Worm (Caenorhabditis elegans) whole organism, young adult: ENCODE data around the gene fbxc-54.
A peak's percentile ranks its signal among the peaks of the same experiment; 100 is the strongest.

Source experiments
- B0336.3 ChIP-seq: fragments of 200-800 bp; sonication (Bioruptor generic); IDR thresholded peaks from 2 replicates; pipeline ENCODE4 v1.3.6; 2022; ENCODE audit warnings: missing genetic modification characterization, missing compliant biosample characterization
- C17E4.6 ChIP-seq: fragments of 200-800 bp; sonication (Bioruptor generic); IDR thresholded peaks from 2 replicates; pipeline ENCODE4 v1.3.6; 2022; ENCODE audit warnings: missing genetic modification reagents, missing genetic modification characterization, missing compliant biosample characterization
- F10E7.11 ChIP-seq: sonication (generic microtip); optimal IDR thresholded peaks from 2 replicates; lab custom pipeline; 2017; ENCODE audit warnings: mild to moderate bottlenecking, missing genetic modification characterization, moderate library complexity, missing compliant biosample characterization
- F23B12.7 ChIP-seq: sonication (generic microtip); optimal IDR thresholded peaks from 2 replicates; lab custom pipeline; 2017; ENCODE audit warnings: missing genetic modification characterization, mild to moderate bottlenecking, missing compliant biosample characterization, antibody characterized with exemption, moderate library complexity; ENCODE audit not compliant: insufficient read depth
- T07F8.4 ChIP-seq: sonication (generic microtip); optimal IDR thresholded peaks from 2 replicates; lab custom pipeline; 2016; ENCODE audit warnings: mild to moderate bottlenecking, missing genetic modification characterization, moderate library complexity, missing compliant biosample characterization
- attf-3 ChIP-seq: fragments of 200-800 bp; sonication (Bioruptor generic); conservative IDR thresholded peaks from 2 replicates; pipeline ENCODE4 v1.3.6; 2022; ENCODE audit warnings: missing genetic modification reagents, missing genetic modification characterization, missing compliant biosample characterization
- ccch-3 ChIP-seq: fragments of 200-800 bp; sonication (Bioruptor generic); optimal IDR thresholded peaks from 2 replicates; lab custom pipeline; 2018; ENCODE audit warnings: mild to moderate bottlenecking, missing genetic modification characterization, missing compliant biosample characterization
- ceh-40 ChIP-seq: fragments of 200-800 bp; sonication (Bioruptor generic); IDR thresholded peaks from 2 replicates; pipeline ENCODE4 v1.3.6; 2022; ENCODE audit warnings: missing genetic modification characterization, missing compliant biosample characterization
- chd-7 ChIP-seq: sonication (generic microtip); optimal IDR thresholded peaks from 2 replicates; lab custom pipeline; 2016; ENCODE audit warnings: mild to moderate bottlenecking, missing genetic modification characterization, moderate library complexity, missing compliant biosample characterization
- dpff-1 ChIP-seq: sonication (generic microtip); optimal IDR thresholded peaks from 2 replicates; lab custom pipeline; 2017; ENCODE audit warnings: mild to moderate bottlenecking, missing genetic modification characterization, missing compliant biosample characterization
- dpl-1 ChIP-seq: fragments of 150-350 bp; optimal IDR thresholded peaks from 2 replicates; lab custom pipeline; 2014; ENCODE audit warnings: missing biosample characterization, missing genetic modification reagents, missing genetic modification characterization
- efl-1 ChIP-seq: fragments of 150-350 bp; optimal IDR thresholded peaks from 2 replicates; lab custom pipeline; 2014; ENCODE audit warnings: missing biosample characterization, missing genetic modification reagents, missing genetic modification characterization
- egl-44 ChIP-seq: fragments of 200-800 bp; sonication (Bioruptor generic); IDR thresholded peaks from 2 replicates; pipeline ENCODE4 v1.3.6; 2022; ENCODE audit warnings: missing genetic modification reagents, missing genetic modification characterization, missing compliant biosample characterization
- egrh-3 ChIP-seq: fragments of 200-800 bp; sonication (Bioruptor generic); IDR thresholded peaks from 2 replicates; pipeline ENCODE4 v1.3.6; 2022; ENCODE audit warnings: missing genetic modification reagents, missing genetic modification characterization, missing compliant biosample characterization
- ekl-4 ChIP-seq: fragments of 200-800 bp; sonication (Bioruptor generic); IDR thresholded peaks from 2 replicates; pipeline ENCODE4 v1.3.6; 2022; ENCODE audit warnings: missing genetic modification reagents, missing genetic modification characterization, missing compliant biosample characterization
- him-1 ChIP-seq: sonication (generic microtip); optimal IDR thresholded peaks from 2 replicates; lab custom pipeline; 2016; ENCODE audit warnings: missing genotype, missing genetic modification reagents, missing genetic modification characterization, missing compliant biosample characterization
- hlh-12 ChIP-seq: sonication (generic microtip); optimal IDR thresholded peaks from 2 replicates; lab custom pipeline; 2016; ENCODE audit warnings: missing genetic modification characterization, missing compliant biosample characterization
- hmg-1.2 ChIP-seq: fragments of 200-800 bp; sonication (Bioruptor generic); IDR thresholded peaks from 2 replicates; pipeline ENCODE4 v1.3.6; 2022; ENCODE audit warnings: missing genetic modification reagents, missing genetic modification characterization, missing compliant biosample characterization
- lsl-1 ChIP-seq: fragments of 200-800 bp; sonication (Bioruptor generic); optimal IDR thresholded peaks from 2 replicates; lab custom pipeline; 2018; ENCODE audit warnings: mild to moderate bottlenecking, missing genetic modification characterization, moderate library complexity, missing compliant biosample characterization
- lsy-27 ChIP-seq: sonication (generic microtip); optimal IDR thresholded peaks from 2 replicates; lab custom pipeline; 2017; ENCODE audit warnings: missing genetic modification characterization, mild to moderate bottlenecking, missing compliant biosample characterization, antibody characterized with exemption, missing genotype, borderline replicate concordance; ENCODE audit not compliant: insufficient read depth
- madf-6 ChIP-seq: fragments of 200-800 bp; sonication (Bioruptor generic); IDR thresholded peaks from 2 replicates; pipeline ENCODE4 v1.3.6; 2022; ENCODE audit warnings: missing genetic modification reagents, missing genetic modification characterization, missing compliant biosample characterization
- mel-28 ChIP-seq: sonication (generic microtip); optimal IDR thresholded peaks from 2 replicates; lab custom pipeline; 2016; ENCODE audit warnings: borderline replicate concordance, mild to moderate bottlenecking, missing genetic modification characterization, missing compliant biosample characterization
- nfya-2 ChIP-seq: fragments of 200-800 bp; sonication (Bioruptor generic); IDR thresholded peaks from 2 replicates; pipeline ENCODE4 v1.3.6; 2022; ENCODE audit warnings: missing genetic modification reagents, missing genetic modification characterization, missing compliant biosample characterization
- nhr-179 ChIP-seq: sonication (generic microtip); optimal IDR thresholded peaks from 2 replicates; lab custom pipeline; 2016; ENCODE audit warnings: mild to moderate bottlenecking, missing genetic modification characterization, missing compliant biosample characterization
- nhr-80 ChIP-seq: sonication (generic microtip); optimal IDR thresholded peaks from 2 replicates; lab custom pipeline; 2016; ENCODE audit warnings: missing genetic modification characterization, missing compliant biosample characterization
- repo-1 ChIP-seq: sonication (generic microtip); optimal IDR thresholded peaks from 2 replicates; lab custom pipeline; 2017; ENCODE audit warnings: mild to moderate bottlenecking, missing genetic modification characterization, missing compliant biosample characterization
- sea-2 ChIP-seq: fragments of 200-800 bp; sonication (Bioruptor generic); IDR thresholded peaks from 2 replicates; pipeline ENCODE4 v1.3.6; 2022; ENCODE audit warnings: missing genetic modification characterization, missing compliant biosample characterization
- snpc-4 ChIP-seq, 5 experiments: fragments of 150-350 bp in 1 of 5; sonication (generic microtip) in 4 of 5; optimal IDR thresholded peaks; 2 replicates each; lab custom pipeline; 2014 to 2018; ENCODE audit warnings: missing genetic modification characterization in 5 of 5, missing biosample characterization in 3 of 5, antibody characterized with exemption in 2 of 5, mild to moderate bottlenecking in 2 of 5, missing compliant biosample characterization in 2 of 5, missing genotype in 2 of 5, moderate library complexity in 2 of 5, missing genetic modification reagents in 1 of 5
- tbx-9 ChIP-seq: sonication (generic microtip); optimal IDR thresholded peaks from 2 replicates; lab custom pipeline; 2016; ENCODE audit warnings: borderline replicate concordance, missing genetic modification characterization, inconsistent platforms, missing compliant biosample characterization
- unc-62 ChIP-seq: fragments of 150-350 bp; optimal IDR thresholded peaks from 2 replicates; lab custom pipeline; 2014; ENCODE audit warnings: missing biosample characterization, missing genetic modification reagents, missing genetic modification characterization
- ztf-22 ChIP-seq: fragments of 200-800 bp; sonication (Bioruptor generic); optimal IDR thresholded peaks from 2 replicates; lab custom pipeline; 2018; ENCODE audit warnings: mild to moderate bottlenecking, missing genetic modification characterization, moderate library complexity, missing compliant biosample characterization
- ztf-28 ChIP-seq: fragments of 200-800 bp; sonication (Bioruptor generic); IDR thresholded peaks from 2 replicates; pipeline ENCODE4 v1.3.6; 2022; ENCODE audit warnings: missing genetic modification reagents, missing genetic modification characterization, missing compliant biosample characterization
- ztf-6 ChIP-seq: fragments of 200-800 bp; sonication (Bioruptor generic); IDR thresholded peaks from 2 replicates; pipeline ENCODE4 v1.3.6; 2022; ENCODE audit warnings: missing genetic modification reagents, missing genetic modification characterization, missing compliant biosample characterization

fbxc-54 gene

DNA sequence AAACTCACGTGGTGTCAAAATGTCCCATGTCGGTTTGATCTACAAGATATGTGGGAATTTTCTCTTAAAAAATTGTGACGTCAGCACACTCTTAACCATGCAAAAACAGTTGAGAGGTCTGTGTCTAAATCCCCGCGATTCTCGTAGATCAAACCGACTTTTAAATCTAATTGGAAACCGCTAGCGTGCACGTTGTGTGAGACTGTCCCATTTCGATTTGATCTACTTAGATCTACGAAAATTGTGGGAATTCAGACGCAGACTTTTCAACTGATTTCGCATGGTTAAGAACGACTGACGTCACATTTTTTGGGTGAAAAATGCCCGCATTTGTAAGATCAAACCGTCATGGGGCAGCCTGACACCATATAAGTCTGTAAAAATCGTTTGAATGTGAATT lies 26.4 kb downstream of the fbxc-54 start (continued):
- TF ChIP-seq T07F8.4 (tag; lab: Kevin White, UChicago) (no peak), ekl-4 (0 out of 2 replicates have a peak, but pooled peaks have one; percentile 45), nfya-2 (GFP tag; lab: Robert Waterston, UW) (no peak), repo-1 (tag; lab: Kevin White, UChicago) (no peak), chd-7 (tag; lab: Kevin White, UChicago) (no peak), tbx-9 (tag; lab: Kevin White, UChicago) (no peak), unc-62 (no peak), lsl-1 (GFP tag; lab: Kevin White, UChicago) (no peak), hlh-12 (no peak), F10E7.11 (no peak), ceh-40 (GFP tag; lab: Robert Waterston, UW) (no peak), lsy-27 (tag; lab: Kevin White, UChicago) (no peak), mel-28 (tag; lab: Kevin White, UChicago) (no peak), him-1 (tag; lab: Kevin White, UChicago) (no peak), nhr-179 (no peak), dpff-1 (tag; lab: Kevin White, UChicago) (no peak)
- TF ChIP-seq, all 124 proteins: peak for 7

DNA sequence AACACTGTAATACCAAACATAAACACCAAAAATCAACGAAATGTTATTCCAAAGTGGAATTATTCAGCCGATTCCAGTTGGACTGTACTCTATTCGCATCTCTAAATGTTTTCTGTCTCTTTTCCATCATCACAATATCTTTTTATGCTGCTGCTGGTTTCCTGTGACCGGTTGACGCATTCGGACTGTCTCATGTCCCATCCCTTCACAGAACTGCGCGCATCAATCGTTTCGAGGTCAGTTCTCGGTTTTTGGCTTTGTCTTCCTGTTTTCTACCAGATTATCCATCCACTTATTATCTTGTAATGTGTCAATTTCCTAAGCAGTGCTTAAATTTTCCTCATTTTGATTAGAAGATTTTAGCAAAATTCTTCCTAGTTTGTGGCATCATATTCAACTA lies 28.5 kb downstream of the fbxc-54 start:
- TF ChIP-seq hmg-1.2 (GFP tag; lab: Robert Waterston, UW), result no peak
- no peak for TF ChIP-seq egl-44 (GFP tag; lab: Robert Waterston, UW)
- TF ChIP-seq snpc-4 (GFP tag; optimal IDR thresholded peaks at IDR 0.05; lab: Kevin White, UChicago), result no peak
- TF ChIP-seq snpc-4 (tag; optimal IDR thresholded peaks at IDR 0.05; lab: Kevin White, UChicago), result no peak
- TF ChIP-seq efl-1 (GFP tag; lab: Kevin White, UChicago), result no peak
- no peak for TF ChIP-seq lsl-1 (GFP tag; lab: Kevin White, UChicago)

DNA sequence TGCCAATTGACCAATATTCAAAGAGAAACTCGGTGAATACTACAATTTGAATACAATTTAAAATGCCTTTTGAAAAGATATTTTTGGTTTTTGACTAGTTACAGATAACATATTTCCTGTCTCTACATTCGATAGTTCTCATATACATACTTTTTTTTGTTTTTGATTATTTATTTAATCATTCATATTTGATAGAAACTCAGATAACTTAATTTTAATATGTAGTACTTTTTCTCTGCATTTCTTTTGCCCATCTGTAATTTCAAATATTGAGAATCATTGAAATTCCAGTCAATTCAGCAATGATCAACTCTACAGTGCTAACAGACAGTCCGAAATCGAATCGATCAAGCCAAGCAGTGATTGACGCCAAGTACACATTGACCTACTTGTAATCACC lies 29.5 kb downstream of the fbxc-54 start, which contains the start of gene C23H3.2:
TSS of gene C23H3.2 (plus strand) at position 301 of the 400 bp plus-strand sequence.
- TF ChIP-seq C17E4.6 (GFP tag; lab: Robert Waterston, UW) (no peak), ztf-28 (no peak), attf-3 (GFP tag; lab: Robert Waterston, UW) (no peak), ztf-6 (GFP tag; lab: Robert Waterston, UW) (no peak), ztf-22 (GFP tag; lab: Kevin White, UChicago) (no peak), ccch-3 (GFP tag; lab: Kevin White, UChicago) (no peak), dpl-1 (no peak)

DNA sequence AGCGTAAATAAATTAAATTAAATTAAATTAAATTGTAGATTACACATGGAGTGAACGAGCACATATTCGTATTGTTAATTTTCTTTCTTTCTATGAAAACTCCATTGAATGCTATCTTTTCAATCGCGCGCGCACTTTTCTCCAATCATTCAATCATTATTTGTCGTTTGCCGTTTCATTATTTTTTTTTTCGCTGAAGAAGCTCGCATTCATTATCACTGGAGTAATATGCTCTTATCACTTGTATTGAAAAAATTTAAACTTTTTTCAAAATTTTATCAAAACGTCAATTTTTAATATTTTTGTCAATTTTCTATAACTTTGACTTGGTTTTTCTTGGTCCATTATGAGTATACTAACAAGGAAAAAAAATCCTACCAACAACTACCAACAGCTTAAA lies 34.0 kb downstream of the fbxc-54 start:
- no peak for TF ChIP-seq B0336.3 (GFP tag; lab: Robert Waterston, UW)
- TF ChIP-seq hlh-12, result no peak
- no peak for TF ChIP-seq egrh-3 (GFP tag; lab: Robert Waterston, UW)
- TF ChIP-seq sea-2 (GFP tag; lab: Robert Waterston, UW), result no peak
- peak; percentile 61 for TF ChIP-seq nhr-80 (tag; lab: Kevin White, UChicago)
- no peak for TF ChIP-seq madf-6 (GFP tag; lab: Robert Waterston, UW)
- TF ChIP-seq T07F8.4 (tag; lab: Kevin White, UChicago), result no peak
- TF ChIP-seq F23B12.7, result no peak
